Fruit fly (Drosophila melanogaster): ENCODE data around the gene CG3061.

DNA sequence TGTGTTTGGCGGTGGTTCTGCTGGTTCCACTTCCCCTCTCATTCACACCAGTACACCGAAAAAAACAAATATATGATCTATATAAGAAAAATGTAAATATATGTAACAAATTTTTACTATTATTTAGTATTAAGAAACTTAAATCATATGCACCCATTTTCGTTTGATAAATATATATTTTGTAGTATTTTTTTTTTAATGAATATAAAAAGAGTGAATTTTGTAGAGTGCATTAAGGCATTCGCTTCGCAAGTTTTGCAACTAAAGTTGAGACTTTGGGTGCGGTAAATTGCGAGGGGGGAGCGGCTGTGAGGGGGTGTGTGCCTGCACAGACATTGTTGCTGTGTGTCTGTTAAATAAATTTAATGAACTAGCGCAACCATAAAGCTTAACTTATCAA, 24.6 kb upstream of the CG3061 start:
- TF ChIP-seq CTCF (optimal IDR thresholded peaks at IDR 0.05), result no peak
- TF ChIP-seq CG8478 (optimal IDR thresholded peaks at IDR 0.05), result no peak

Data from S2 (cell line).